Fruit fly (Drosophila melanogaster) whole organism: Measurements from ENCODE around the gene nop5.

Source experiments
- CG8478 ChIP-seq: fragments of >200 bp; optimal IDR thresholded peaks from 2 replicates; lab custom pipeline; 2018; ENCODE audit warnings: inconsistent platforms
- Dll ChIP-seq: fragments of >200 bp; optimal IDR thresholded peaks from 2 replicates; lab custom pipeline; 2017
- EcR ChIP-seq, 2 experiments: fragments of >200 bp; optimal IDR thresholded peaks; 2 replicates each; lab custom pipeline; 2017; ENCODE audit warnings: missing biosample characterization in 2 of 2, missing genetic modification characterization in 2 of 2, missing genetic modification reagents in 2 of 2
- psq ChIP-seq: fragments of >200 bp; optimal IDR thresholded peaks from 2 replicates; lab custom pipeline; 2017
- usp ChIP-seq: fragments of >200 bp; optimal IDR thresholded peaks from 2 replicates; lab custom pipeline; 2017; ENCODE audit warnings: missing biosample characterization, missing genetic modification characterization, mixed read lengths

- TF ChIP-seq usp: no peak
- no peak for TF ChIP-seq psq
- TF ChIP-seq EcR (GFP tag; optimal IDR thresholded peaks at IDR 0.05; lab: Kevin White, UChicago): no peak
- TF ChIP-seq CG8478 (lab: Kevin White, UChicago): no peak
- no peak for TF ChIP-seq Dll (lab: Kevin White, UChicago)
These were observed 48.3 kb downstream of the nop5 start, which contains the start of gene Nha1 for dm6 chr2L:6870289-6870688.
